Fruit fly (Drosophila melanogaster) whole organism, wandering third instar larva: ENCODE data around the gene Ubx.

ENCODE experiments used
- Abd-B ChIP-seq: fragments of >200 bp; optimal IDR thresholded peaks from 2 replicates; lab custom pipeline; 2017; ENCODE audit warnings: missing biosample characterization, missing genetic modification characterization
- CG32264 ChIP-seq: fragments of 200-800 bp; sonication (Bioruptor generic); optimal IDR thresholded peaks from 2 replicates; lab custom pipeline; 2016; ENCODE audit warnings: missing biosample characterization, missing genetic modification characterization
- CG9705 ChIP-seq: fragments of 200-800 bp; sonication (Bioruptor generic); optimal IDR thresholded peaks from 2 replicates; lab custom pipeline; 2018; ENCODE audit warnings: missing biosample characterization, mild to moderate bottlenecking, missing genetic modification characterization
- CrebA ChIP-seq: fragments of 200-800 bp; sonication (Bioruptor generic); optimal IDR thresholded peaks from 2 replicates; lab custom pipeline; 2016; ENCODE audit warnings: missing biosample characterization, mild to moderate bottlenecking, missing genetic modification characterization, borderline replicate concordance
- Dfd ChIP-seq: fragments of >200 bp; optimal IDR thresholded peaks from 2 replicates; lab custom pipeline; 2017; ENCODE audit warnings: missing biosample characterization, missing genetic modification characterization
- Dif ChIP-seq: fragments of 200-275, 200-300 bp; sonication (Bioruptor generic); optimal IDR thresholded peaks from 2 replicates; lab custom pipeline; 2018; ENCODE audit warnings: missing biosample characterization, missing genetic modification characterization; ENCODE audit not compliant: partially characterized antibody
- GATAd ChIP-seq: sonication (Bioruptor generic); optimal IDR thresholded peaks from 2 replicates; lab custom pipeline; 2016; ENCODE audit warnings: missing biosample characterization, missing genetic modification characterization
- HLH106 ChIP-seq: fragments of 200-800 bp; optimal IDR thresholded peaks from 3 replicates; lab custom pipeline; 2019; ENCODE audit warnings: missing biosample characterization, mild to moderate bottlenecking, missing genetic modification characterization, moderate library complexity
- Hnf4 ChIP-seq: fragments of 200-800 bp; sonication (Bioruptor generic); optimal IDR thresholded peaks from 2 replicates; lab custom pipeline; 2016; ENCODE audit warnings: missing biosample characterization, mild to moderate bottlenecking, missing genetic modification characterization
- Hr78 ChIP-seq: fragments of >200 bp; optimal IDR thresholded peaks from 2 replicates; lab custom pipeline; 2017; ENCODE audit warnings: missing biosample characterization, missing genetic modification characterization
- Hr83 ChIP-seq: fragments of 200-300 bp; sonication (Bioruptor generic); optimal IDR thresholded peaks from 2 replicates; lab custom pipeline; 2016; ENCODE audit warnings: missing biosample characterization, mild to moderate bottlenecking, missing genetic modification characterization, moderate library complexity; ENCODE audit not compliant: poor library complexity, severe bottlenecking
- Jra ChIP-seq: sonication (Bioruptor generic); optimal IDR thresholded peaks from 2 replicates; lab custom pipeline; 2016; ENCODE audit warnings: missing biosample characterization, missing genetic modification characterization
- Mio ChIP-seq: sonication (Bioruptor generic); optimal IDR thresholded peaks from 2 replicates; lab custom pipeline; 2016; ENCODE audit warnings: missing biosample characterization, missing genetic modification characterization
- Myc ChIP-seq: fragments of >200 bp; optimal IDR thresholded peaks from 2 replicates; lab custom pipeline; 2017
- N ChIP-seq: fragments of >200 bp; optimal IDR thresholded peaks from 2 replicates; lab custom pipeline; 2018; ENCODE audit warnings: missing biosample characterization, missing external identifiers, missing genetic modification characterization
- OdsH ChIP-seq: fragments of 200-800 bp; sonication (Bioruptor generic); optimal IDR thresholded peaks from 2 replicates; lab custom pipeline; 2016; ENCODE audit warnings: missing biosample characterization, mild to moderate bottlenecking, missing genetic modification characterization
- Rel ChIP-seq, 2 experiments: fragments of 200-800 bp; sonication (Bioruptor generic) in 1 of 2; optimal IDR thresholded peaks; 2 replicates in 1 of 2; 3 replicates in 1 of 2; lab custom pipeline; 2016 to 2019; ENCODE audit warnings: mild to moderate bottlenecking in 2 of 2, missing biosample characterization in 2 of 2, missing genetic modification characterization in 2 of 2, moderate library complexity in 1 of 2
- Sp1 ChIP-seq: fragments of 200-800 bp; sonication (Bioruptor generic); optimal IDR thresholded peaks from 3 replicates; lab custom pipeline; 2019; ENCODE audit warnings: missing biosample characterization, mild to moderate bottlenecking, missing genetic modification characterization, moderate library complexity
- br ChIP-seq: fragments of 200-800 bp; sonication (Bioruptor generic); optimal IDR thresholded peaks from 2 replicates; lab custom pipeline; 2016; ENCODE audit warnings: missing biosample characterization, missing genetic modification characterization
- brk ChIP-seq: fragments of 200-800 bp; sonication (Bioruptor generic); optimal IDR thresholded peaks from 2 replicates; lab custom pipeline; 2016; ENCODE audit warnings: missing biosample characterization, mild to moderate bottlenecking, missing genetic modification characterization
- dl ChIP-seq, 2 experiments: fragments of 175-275, 200-275 bp in 1 of 2; fragments of 200-275 bp in 1 of 2; sonication (Bioruptor generic); optimal IDR thresholded peaks; lab custom pipeline; 2018; ENCODE audit warnings: mild to moderate bottlenecking in 2 of 2, missing biosample characterization in 2 of 2, missing genetic modification characterization in 2 of 2, moderate library complexity in 2 of 2; ENCODE audit not compliant: partially characterized antibody in 2 of 2, insufficient read depth in 1 of 2
- dmrt93B ChIP-seq: fragments of 200-800 bp; sonication (Bioruptor generic); optimal IDR thresholded peaks from 2 replicates; lab custom pipeline; 2018; ENCODE audit warnings: missing biosample characterization, mild to moderate bottlenecking, missing genetic modification characterization
- dsf ChIP-seq: sonication (Bioruptor generic); optimal IDR thresholded peaks from 2 replicates; lab custom pipeline; 2016; ENCODE audit warnings: missing biosample characterization, missing genetic modification characterization, borderline replicate concordance
- ey ChIP-seq: fragments of 200-800 bp; sonication (Bioruptor generic); optimal IDR thresholded peaks from 2 replicates; lab custom pipeline; 2016; ENCODE audit warnings: missing biosample characterization, missing genetic modification characterization
- fru ChIP-seq: fragments of 200-800 bp; sonication (Bioruptor generic); optimal IDR thresholded peaks from 3 replicates; lab custom pipeline; 2016; ENCODE audit warnings: missing biosample characterization, mild to moderate bottlenecking, missing genetic modification characterization
- h ChIP-seq: fragments of 200-800 bp; sonication (Bioruptor generic); optimal IDR thresholded peaks from 3 replicates; lab custom pipeline; 2016; ENCODE audit warnings: missing biosample characterization, mild to moderate bottlenecking, missing genetic modification characterization
- lola ChIP-seq: fragments of >200 bp; optimal IDR thresholded peaks from 2 replicates; lab custom pipeline; 2017; ENCODE audit warnings: missing biosample characterization, missing genetic modification characterization
- pan ChIP-seq: fragments of >200 bp; optimal IDR thresholded peaks from 2 replicates; lab custom pipeline; 2017
- psq ChIP-seq: fragments of 200-800 bp; sonication (Bioruptor generic); optimal IDR thresholded peaks from 3 replicates; lab custom pipeline; 2017; ENCODE audit warnings: missing biosample characterization, mild to moderate bottlenecking, missing genetic modification characterization, moderate library complexity
- rgr ChIP-seq: fragments of 200-800 bp; sonication (Bioruptor generic); optimal IDR thresholded peaks from 3 replicates; lab custom pipeline; 2016; ENCODE audit warnings: missing biosample characterization, mild to moderate bottlenecking, missing genetic modification characterization
- sage ChIP-seq: fragments of 200-800 bp; sonication (Bioruptor generic); optimal IDR thresholded peaks from 2 replicates; lab custom pipeline; 2016; ENCODE audit warnings: missing biosample characterization, mild to moderate bottlenecking, missing genetic modification characterization
- sv ChIP-seq: fragments of 200-800 bp; sonication (Bioruptor generic); optimal IDR thresholded peaks from 3 replicates; lab custom pipeline; 2016; ENCODE audit warnings: missing biosample characterization, missing genetic modification characterization
- tai ChIP-seq: sonication (Bioruptor generic); optimal IDR thresholded peaks from 2 replicates; lab custom pipeline; 2016; ENCODE audit warnings: missing biosample characterization, missing genetic modification characterization
- usp ChIP-seq: fragments of >200 bp; optimal IDR thresholded peaks from 2 replicates; lab custom pipeline; 2017; ENCODE audit warnings: missing biosample characterization, missing genetic modification characterization
- woc ChIP-seq: sonication (Bioruptor generic); optimal IDR thresholded peaks from 2 replicates; lab custom pipeline; 2016; ENCODE audit warnings: missing biosample characterization, mild to moderate bottlenecking, missing genetic modification characterization

The Ubx gene

dm6 chr3R:16646952-16647715 is 87.1 kb downstream of the Ubx start, which contains the start of the genes CG10324 and CCT3:
Gene CG10324, minus strand, starts transcription at chr3R:16647004.
Gene CCT3, plus strand, starts transcription at chr3R:16647605.
- TF ChIP-seq Rel (GFP tag; optimal IDR thresholded peaks at IDR 0.05; lab: Kevin White, UChicago): no peak
- TF ChIP-seq Rel (tag; optimal IDR thresholded peaks at IDR 0.05; lab: Kevin White, UChicago): peak; percentile 27
- TF ChIP-seq sage (GFP tag; lab: Kevin White, UChicago): no peak
- no peak for TF ChIP-seq usp (GFP tag; lab: Kevin White, UChicago)
- TF ChIP-seq dl (GFP tag; optimal IDR thresholded peaks at IDR 0.05; lab: Kevin White, UChicago; ENCODE audit: insufficient read depth in 1 of 2, partially characterized antibody in 2 of 2): no peak
- no peak for TF ChIP-seq pan (lab: Kevin White, UChicago)
- no peak for TF ChIP-seq Dfd (GFP tag; lab: Kevin White, UChicago)
- peak; percentile 49 for TF ChIP-seq ey (GFP tag; lab: Kevin White, UChicago)
- no peak for TF ChIP-seq GATAd (GFP tag; lab: Kevin White, UChicago)
- TF ChIP-seq HLH106 (tag; lab: Kevin White, UChicago): peak; percentile 77
- no peak for TF ChIP-seq tai (GFP tag; lab: Kevin White, UChicago)
- TF ChIP-seq Jra (GFP tag; lab: Kevin White, UChicago): no peak
- no peak for TF ChIP-seq CrebA (GFP tag; lab: Kevin White, UChicago)
- no peak for TF ChIP-seq dmrt93B
- TF ChIP-seq Myc (lab: Kevin White, UChicago): no peak
- no peak for TF ChIP-seq Abd-B (GFP tag; lab: Kevin White, UChicago)
- TF ChIP-seq Hnf4 (GFP tag; lab: Kevin White, UChicago): no peak
- TF ChIP-seq sv (GFP tag; lab: Kevin White, UChicago): peak; percentile 52
- no peak for TF ChIP-seq rgr (GFP tag; lab: Kevin White, UChicago)
- TF ChIP-seq N (GFP tag; lab: Kevin White, UChicago): peak; percentile 78
- TF ChIP-seq woc (GFP tag; lab: Kevin White, UChicago): no peak
- TF ChIP-seq brk: no peak
- TF ChIP-seq OdsH (GFP tag; lab: Kevin White, UChicago): peak; percentile 13
- peak; percentile 69 for TF ChIP-seq CG9705
- TF ChIP-seq Hr78 (GFP tag; lab: Kevin White, UChicago): no peak
- TF ChIP-seq Sp1 (GFP tag; lab: Kevin White, UChicago): peak; percentile 68
- no peak for TF ChIP-seq Mio (GFP tag; lab: Kevin White, UChicago)
- peak; percentile 6 for TF ChIP-seq psq (GFP tag; lab: Kevin White, UChicago)

- TF ChIP-seq CrebA (GFP tag; lab: Kevin White, UChicago) (no peak), ey (GFP tag; lab: Kevin White, UChicago) (no peak), brk (no peak), lola (GFP tag; lab: Kevin White, UChicago) (no peak), h (no peak), HLH106 (tag; lab: Kevin White, UChicago) (no peak), psq (GFP tag; lab: Kevin White, UChicago) (no peak), tai (GFP tag; lab: Kevin White, UChicago) (no peak), OdsH (GFP tag; lab: Kevin White, UChicago) (no peak), rgr (GFP tag; lab: Kevin White, UChicago) (no peak), CG32264 (GFP tag; lab: Kevin White, UChicago) (no peak), sage (GFP tag; lab: Kevin White, UChicago) (no peak), br (GFP tag; lab: Kevin White, UChicago) (no peak), Dif (GFP tag; lab: Kevin White, UChicago) (no peak), dmrt93B (no peak), Mio (GFP tag; lab: Kevin White, UChicago) (no peak), dl (GFP tag; optimal IDR thresholded peaks at IDR 0.05; lab: Kevin White, UChicago; ENCODE audit: insufficient read depth in 1 of 2, partially characterized antibody in 2 of 2) (no peak), pan (lab: Kevin White, UChicago) (no peak)
These were observed 90.6 kb downstream of the Ubx start, which contains the start of gene Arl6IP1 for dm6 chr3R:16643591-16643990. Gene Arl6IP1, plus strand, starts transcription at chr3R:16643605.

dm6 chr3R:16640005-16640408 is 94.2 kb downstream of the Ubx start, which contains the start of gene nonA-l:
Gene nonA-l, plus strand, starts transcription at chr3R:16640205.
- TF ChIP-seq woc (GFP tag; lab: Kevin White, UChicago) (no peak), sage (GFP tag; lab: Kevin White, UChicago) (no peak), Mio (GFP tag; lab: Kevin White, UChicago) (no peak), CG9705 (no peak), h (no peak), lola (GFP tag; lab: Kevin White, UChicago) (no peak), fru (GFP tag; lab: Kevin White, UChicago) (no peak), Jra (GFP tag; lab: Kevin White, UChicago) (no peak), OdsH (GFP tag; lab: Kevin White, UChicago) (no peak), br (GFP tag; lab: Kevin White, UChicago) (no peak), dmrt93B (no peak), Sp1 (GFP tag; lab: Kevin White, UChicago) (no peak), CG32264 (GFP tag; lab: Kevin White, UChicago) (no peak), CrebA (GFP tag; lab: Kevin White, UChicago) (no peak), dsf (GFP tag; lab: Kevin White, UChicago) (no peak), Dif (GFP tag; lab: Kevin White, UChicago) (no peak), Hr83 (no peak), usp (GFP tag; lab: Kevin White, UChicago) (no peak), Abd-B (GFP tag; lab: Kevin White, UChicago) (no peak)
